Fruit fly (Drosophila melanogaster) whole organism, embryonic: ENCODE results near the gene alpha-PheRS.

Source experiments
- CG6654 ChIP-seq: fragments of 200-800 bp; sonication (Bioruptor generic); optimal IDR thresholded peaks from 2 replicates; lab custom pipeline; 2017; ENCODE audit warnings: missing biosample characterization, mild to moderate bottlenecking, missing genetic modification characterization
- Xrp1 ChIP-seq: fragments of 200-800 bp; sonication (Bioruptor generic); IDR thresholded peaks from 2 replicates; pipeline ENCODE4 v1.3.6; 2022; ENCODE audit warnings: missing biosample characterization, missing genetic modification characterization
- tap ChIP-seq: fragments of 200-800 bp; optimal IDR thresholded peaks from 3 replicates; lab custom pipeline; 2019; ENCODE audit warnings: missing biosample characterization, mild to moderate bottlenecking, missing genetic modification characterization, moderate library complexity

DNA sequence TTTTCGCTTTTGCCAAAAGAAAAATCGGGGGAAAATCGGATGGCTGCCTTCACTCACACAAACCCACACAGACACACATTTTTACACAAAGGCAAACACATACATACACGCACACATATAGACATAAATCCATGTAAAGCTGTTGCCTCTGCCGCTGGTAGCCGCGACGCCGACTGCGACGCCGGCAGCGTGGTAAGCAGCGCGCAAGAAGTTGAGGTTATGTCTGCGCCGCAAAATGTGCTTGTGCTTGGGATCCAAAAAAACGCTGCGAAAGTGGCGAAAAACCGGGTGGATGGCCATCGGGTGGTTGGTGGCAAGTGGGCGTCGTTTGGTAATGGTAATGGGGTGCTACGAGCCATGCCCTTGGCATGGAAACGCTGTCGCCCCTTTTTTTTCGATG is 34.5 kb upstream of the alpha-PheRS start:
- TF ChIP-seq Xrp1 (GFP tag; lab: Robert Waterston, UW), result no peak
- TF ChIP-seq tap (tag; lab: Kevin White, UChicago), result no peak
- no peak for TF ChIP-seq CG6654 (GFP tag; lab: Kevin White, UChicago)
